Fruit fly (Drosophila melanogaster) whole organism, embryonic: ENCODE data around the gene CG7512.

ENCODE experiments used
- Atf3 ChIP-seq: fragments of 200-800 bp; sonication (Bioruptor generic); optimal IDR thresholded peaks from 3 replicates; lab custom pipeline; 2016; ENCODE audit warnings: missing biosample characterization, missing genetic modification characterization
- Atf6 ChIP-seq: fragments of 200-800 bp; sonication (Bioruptor generic); IDR thresholded peaks from 2 replicates; pipeline ENCODE4 v1.3.6; 2022; ENCODE audit warnings: missing biosample characterization, missing genetic modification characterization
- Bgb ChIP-seq: fragments of 200-800 bp; sonication (Bioruptor generic); IDR thresholded peaks from 2 replicates; pipeline ENCODE4 v1.3.6; 2022; ENCODE audit warnings: missing biosample characterization, missing genetic modification characterization; ENCODE audit not compliant: partially characterized antibody
- CG10209 ChIP-seq: fragments of 200-800 bp; sonication (Bioruptor generic); optimal IDR thresholded peaks from 3 replicates; lab custom pipeline; 2017; ENCODE audit warnings: missing biosample characterization, mild to moderate bottlenecking, missing genetic modification characterization, missing genetic modification reagents
- CG12236 ChIP-seq: fragments of 200-800 bp; sonication (Bioruptor generic); optimal IDR thresholded peaks from 2 replicates; lab custom pipeline; 2016; ENCODE audit warnings: missing biosample characterization, missing genetic modification characterization
- CG12942 ChIP-seq: fragments of 200-800 bp; sonication (Bioruptor generic); optimal IDR thresholded peaks from 3 replicates; lab custom pipeline; 2016; ENCODE audit warnings: missing biosample characterization, missing genetic modification characterization
- CG14860 ChIP-seq: fragments of 200-800 bp; sonication (Bioruptor generic); IDR thresholded peaks from 3 replicates; pipeline ENCODE4 v1.3.6; 2022; ENCODE audit warnings: missing biosample characterization, missing genetic modification characterization; ENCODE audit not compliant: partially characterized antibody
- CG18262 ChIP-seq: fragments of 200-800 bp; optimal IDR thresholded peaks from 3 replicates; lab custom pipeline; 2019; ENCODE audit warnings: missing biosample characterization, mild to moderate bottlenecking, missing genetic modification characterization, moderate library complexity
- CG18476 ChIP-seq: fragments of 200-800 bp; sonication (Bioruptor generic); optimal IDR thresholded peaks from 2 replicates; lab custom pipeline; 2016; ENCODE audit warnings: missing biosample characterization, mild to moderate bottlenecking, missing genetic modification characterization
- CG30020 ChIP-seq: fragments of 200-800 bp; optimal IDR thresholded peaks from 2 replicates; lab custom pipeline; 2019; ENCODE audit warnings: missing biosample characterization, mild to moderate bottlenecking, missing genetic modification characterization, moderate library complexity
- CG3838 ChIP-seq: fragments of 200-800 bp; sonication (Bioruptor generic); optimal IDR thresholded peaks from 3 replicates; lab custom pipeline; 2016; ENCODE audit warnings: missing biosample characterization, missing genetic modification characterization
- CG43689 ChIP-seq: fragments of 200-800 bp; sonication (Bioruptor generic); IDR thresholded peaks from 2 replicates; pipeline ENCODE4 v1.3.6; 2022; ENCODE audit warnings: missing biosample characterization, missing genetic modification characterization
- CG4730 ChIP-seq: fragments of 200-800 bp; sonication (Bioruptor generic); IDR thresholded peaks from 2 replicates; pipeline ENCODE4 v1.3.6; 2022; ENCODE audit warnings: missing biosample characterization, missing genetic modification characterization
- CG4820 ChIP-seq: fragments of 200-800 bp; sonication (Bioruptor generic); optimal IDR thresholded peaks from 3 replicates; lab custom pipeline; 2016; ENCODE audit warnings: missing biosample characterization, missing genetic modification characterization
- CG6654 ChIP-seq: fragments of 200-800 bp; sonication (Bioruptor generic); optimal IDR thresholded peaks from 2 replicates; lab custom pipeline; 2017; ENCODE audit warnings: missing biosample characterization, mild to moderate bottlenecking, missing genetic modification characterization
- CG6689 ChIP-seq: fragments of 200-800 bp; sonication (Bioruptor generic); IDR thresholded peaks from 2 replicates; pipeline ENCODE4 v1.3.6; 2022; ENCODE audit warnings: missing biosample characterization, missing genetic modification characterization
- CG6791 ChIP-seq: fragments of 200-800 bp; sonication (Bioruptor generic); IDR thresholded peaks from 3 replicates; pipeline ENCODE4 v1.3.6; 2022; ENCODE audit warnings: missing biosample characterization, missing genetic modification characterization; ENCODE audit not compliant: partially characterized antibody
- CG6813 ChIP-seq: fragments of 200-800 bp; sonication (Bioruptor generic); optimal IDR thresholded peaks from 2 replicates; lab custom pipeline; 2017; ENCODE audit warnings: missing biosample characterization, missing genetic modification characterization, mild to moderate bottlenecking, moderate library complexity, missing genetic modification reagents
- CG7372 ChIP-seq: fragments of 200-800 bp; sonication (Bioruptor generic); IDR thresholded peaks from 2 replicates; pipeline ENCODE4 v1.3.6; 2022; ENCODE audit warnings: missing biosample characterization, missing genetic modification characterization
- CG7745 ChIP-seq: fragments of 200-800 bp; sonication (Bioruptor generic); optimal IDR thresholded peaks from 2 replicates; lab custom pipeline; 2018; ENCODE audit warnings: missing biosample characterization, mild to moderate bottlenecking, missing genetic modification characterization, moderate library complexity
- CG8478 ChIP-seq: fragments of >200 bp; optimal IDR thresholded peaks from 2 replicates; lab custom pipeline; 2018
- CG8765 ChIP-seq: fragments of 200-800 bp; sonication (Bioruptor generic); IDR thresholded peaks from 2 replicates; pipeline ENCODE4 v1.3.6; 2022; ENCODE audit warnings: missing biosample characterization, missing genetic modification characterization
- Dek ChIP-seq: fragments of 200-800 bp; sonication (Bioruptor generic); optimal IDR thresholded peaks from 3 replicates; lab custom pipeline; 2019; ENCODE audit warnings: missing biosample characterization, mild to moderate bottlenecking, missing genetic modification characterization, moderate library complexity
- Jarid2 ChIP-seq: fragments of 200-800 bp; sonication (Bioruptor generic); optimal IDR thresholded peaks from 3 replicates; lab custom pipeline; 2017; ENCODE audit warnings: mild to moderate bottlenecking, missing biosample characterization, missing genetic modification reagents, missing genetic modification characterization
- Lhr ChIP-seq: fragments of 200-800 bp; sonication (Bioruptor generic); optimal IDR thresholded peaks from 3 replicates; lab custom pipeline; 2017; ENCODE audit warnings: mild to moderate bottlenecking, missing biosample characterization, missing genetic modification reagents, missing genetic modification characterization
- Nf-YC ChIP-seq: fragments of 200-800 bp; optimal IDR thresholded peaks from 3 replicates; lab custom pipeline; 2019; ENCODE audit warnings: missing biosample characterization, mild to moderate bottlenecking, missing genetic modification characterization, moderate library complexity
- PHDP ChIP-seq: fragments of 200-800 bp; sonication (Bioruptor generic); optimal IDR thresholded peaks from 3 replicates; lab custom pipeline; 2018; ENCODE audit warnings: missing biosample characterization, mild to moderate bottlenecking, missing genetic modification characterization, moderate library complexity
- Ravus ChIP-seq: fragments of 200-800 bp; sonication (Bioruptor generic); IDR thresholded peaks from 2 replicates; pipeline ENCODE4 v1.3.6; 2022; ENCODE audit warnings: missing biosample characterization, missing genetic modification characterization
- Six4 ChIP-seq: fragments of 200-800 bp; sonication (Bioruptor generic); optimal IDR thresholded peaks from 2 replicates; lab custom pipeline; 2016; ENCODE audit warnings: missing biosample characterization, missing genetic modification characterization
- Tbp ChIP-seq: fragments of >200 bp; optimal IDR thresholded peaks from 2 replicates; lab custom pipeline; 2018; ENCODE audit warnings: missing biosample characterization, missing genetic modification characterization
- ac ChIP-seq: fragments of 200-800 bp; sonication (Bioruptor generic); optimal IDR thresholded peaks from 3 replicates; lab custom pipeline; 2017; ENCODE audit warnings: missing biosample characterization, mild to moderate bottlenecking, missing genetic modification characterization
- al ChIP-seq: fragments of 200-800 bp; sonication (Bioruptor generic); IDR thresholded peaks from 2 replicates; pipeline ENCODE4 v1.3.6; 2022; ENCODE audit warnings: missing biosample characterization, missing genetic modification characterization
- ara ChIP-seq: fragments of 200-800 bp; sonication (Bioruptor generic); IDR thresholded peaks from 2 replicates; pipeline ENCODE4 v1.3.6; 2022; ENCODE audit warnings: missing biosample characterization, missing genetic modification characterization
- bbx ChIP-seq: fragments of 200-800 bp; sonication (Bioruptor generic); IDR thresholded peaks from 2 replicates; pipeline ENCODE4 v1.3.6; 2022; ENCODE audit warnings: missing biosample characterization, missing genetic modification characterization; ENCODE audit not compliant: partially characterized antibody
- cato ChIP-seq: fragments of 200-800 bp; sonication (Bioruptor generic); optimal IDR thresholded peaks from 2 replicates; lab custom pipeline; 2016; ENCODE audit warnings: missing biosample characterization, missing genetic modification characterization, borderline replicate concordance
- eve ChIP-seq, 2 experiments: fragments of >200 bp; optimal IDR thresholded peaks; 2 replicates each; lab custom pipeline; 2017; ENCODE audit warnings: missing biosample characterization in 2 of 2, missing genetic modification characterization in 2 of 2
- fru ChIP-seq: fragments of >200 bp; optimal IDR thresholded peaks from 2 replicates; lab custom pipeline; 2017
- gcm ChIP-seq: fragments of 200-800 bp; sonication (Bioruptor generic); optimal IDR thresholded peaks from 2 replicates; lab custom pipeline; 2019; ENCODE audit warnings: missing biosample characterization, mild to moderate bottlenecking, missing genetic modification characterization, moderate library complexity
- gem ChIP-seq: fragments of 200-800 bp; sonication (Bioruptor generic); optimal IDR thresholded peaks from 2 replicates; lab custom pipeline; 2019; ENCODE audit warnings: missing biosample characterization, mild to moderate bottlenecking, missing genetic modification characterization, moderate library complexity
- kni ChIP-seq: fragments of 200-800 bp; sonication (Bioruptor generic); optimal IDR thresholded peaks from 3 replicates; lab custom pipeline; 2017; ENCODE audit warnings: mild to moderate bottlenecking, missing biosample characterization, missing genetic modification reagents, missing genetic modification characterization
- lab ChIP-seq: fragments of 200-800 bp; sonication (Bioruptor generic); optimal IDR thresholded peaks from 3 replicates; lab custom pipeline; 2017; ENCODE audit warnings: missing biosample characterization, missing genetic modification characterization, mild to moderate bottlenecking, moderate library complexity, missing genetic modification reagents
- nerfin-1 ChIP-seq: fragments of 200-800 bp; sonication (Bioruptor generic); optimal IDR thresholded peaks from 3 replicates; lab custom pipeline; 2019; ENCODE audit warnings: missing biosample characterization, mild to moderate bottlenecking, missing genetic modification characterization, moderate library complexity
- nerfin-2 ChIP-seq: fragments of 200-800 bp; sonication (Bioruptor generic); IDR thresholded peaks from 2 replicates; pipeline ENCODE4 v1.3.6; 2022; ENCODE audit warnings: missing biosample characterization, missing genetic modification characterization; ENCODE audit not compliant: partially characterized antibody
- org-1 ChIP-seq: fragments of 200-800 bp; sonication (Bioruptor generic); optimal IDR thresholded peaks from 2 replicates; lab custom pipeline; 2017; ENCODE audit warnings: missing biosample characterization, missing genetic modification characterization
- rib ChIP-seq: fragments of 200-800 bp; sonication (Bioruptor generic); IDR thresholded peaks from 2 replicates; pipeline ENCODE4 v1.3.6; 2022; ENCODE audit warnings: missing biosample characterization, missing genetic modification characterization
- run ChIP-seq: fragments of 200-800 bp; sonication (Bioruptor generic); optimal IDR thresholded peaks from 3 replicates; lab custom pipeline; 2018; ENCODE audit warnings: missing biosample characterization, mild to moderate bottlenecking, missing genetic modification characterization
- schlank ChIP-seq: fragments of 200-800 bp; sonication (Bioruptor generic); optimal IDR thresholded peaks from 2 replicates; lab custom pipeline; 2018; ENCODE audit warnings: missing biosample characterization, mild to moderate bottlenecking, missing genetic modification characterization
- shn ChIP-seq: fragments of 200-800 bp; sonication (Bioruptor generic); optimal IDR thresholded peaks from 3 replicates; lab custom pipeline; 2016; ENCODE audit warnings: missing biosample characterization, missing genetic modification characterization
- sim ChIP-seq: fragments of 200-800 bp; sonication (Bioruptor generic); IDR thresholded peaks from 2 replicates; pipeline ENCODE4 v1.3.6; 2022; ENCODE audit warnings: missing biosample characterization, missing genetic modification characterization
- sna ChIP-seq: fragments of 200-800 bp; sonication (Bioruptor generic); IDR thresholded peaks from 2 replicates; pipeline ENCODE4 v1.3.6; 2022; ENCODE audit warnings: missing biosample characterization, missing genetic modification characterization; ENCODE audit not compliant: partially characterized antibody

Gene CG7512

dm6 chr3L:11552996-11553671, 39.6 kb downstream of the CG7512 start (continued):
- TF ChIP-seq nerfin-1 (peak; percentile 69), eve (GFP tag; optimal IDR thresholded peaks at IDR 0.05; lab: Kevin White, UChicago) (no peak), CG6654 (no peak), Ravus (GFP tag; lab: Robert Waterston, UW) (no peak), Tbp (GFP tag; lab: Kevin White, UChicago) (peak; percentile 18), CG18476 (no peak), schlank (tag; lab: Kevin White, UChicago) (no peak), sim (GFP tag; lab: Robert Waterston, UW) (no peak), CG6791 (peak; percentile 49; the same call in 2 of the 3 replicates), CG3838 (GFP tag; lab: Kevin White, UChicago) (peak; percentile 71), PHDP (no peak), kni (GFP tag; lab: Kevin White, UChicago) (peak; percentile 97), CG6813 (GFP tag; lab: Kevin White, UChicago) (peak; percentile 4), Lhr (GFP tag; lab: Kevin White, UChicago) (no peak), CG18262 (tag; lab: Kevin White, UChicago) (peak; percentile 36), Bgb (GFP tag; lab: Robert Waterston, UW) (peak; percentile 43; the same call in 1 of the 2 replicates), CG43689 (GFP tag; lab: Robert Waterston, UW) (no peak), org-1 (peak; percentile 17), sna (GFP tag; lab: Robert Waterston, UW) (peak; percentile 82), CG8478 (lab: Kevin White, UChicago) (peak; percentile 93), ac (GFP tag; lab: Kevin White, UChicago) (no peak), shn (GFP tag; lab: Kevin White, UChicago) (no peak), CG4820 (no peak), fru (no peak), CG7372 (GFP tag; lab: Robert Waterston, UW) (no peak), CG14860 (GFP tag; lab: Robert Waterston, UW) (no peak), gcm (GFP tag; lab: Kevin White, UChicago) (peak; percentile 56), CG10209 (GFP tag; lab: Kevin White, UChicago) (no peak), nerfin-2 (GFP tag; lab: Robert Waterston, UW) (no peak), CG30020 (tag; lab: Kevin White, UChicago) (no peak), CG4730 (GFP tag; lab: Robert Waterston, UW) (no peak), rib (GFP tag; lab: Robert Waterston, UW) (peak; percentile 82), bbx (peak; percentile 52; the same call in 1 of the 2 replicates), CG7745 (tag; lab: Kevin White, UChicago) (no peak), CG6689 (GFP tag; lab: Robert Waterston, UW) (0 out of 2 replicates have a peak, but pooled peaks have one; percentile 34), lab (GFP tag; lab: Kevin White, UChicago) (peak; percentile 40), CG12236 (GFP tag; lab: Kevin White, UChicago) (no peak), gem (tag; lab: Kevin White, UChicago) (no peak), CG12942 (GFP tag; lab: Kevin White, UChicago) (no peak), ara (GFP tag; lab: Robert Waterston, UW) (no peak), cato (no peak), run (tag; lab: Kevin White, UChicago) (peak; percentile 5), Jarid2 (GFP tag; lab: Kevin White, UChicago) (peak; percentile 96), al (GFP tag; lab: Robert Waterston, UW) (no peak), Atf6 (GFP tag; lab: Robert Waterston, UW) (0 out of 2 replicates have a peak, but pooled peaks have one; percentile 48), Nf-YC (tag; lab: Kevin White, UChicago) (peak; percentile 58), Atf3 (GFP tag; lab: Kevin White, UChicago) (no peak), Dek (tag; lab: Kevin White, UChicago) (peak; percentile 21), CG8765 (GFP tag; lab: Robert Waterston, UW) (peak; percentile 61; the same call in 1 of the 2 replicates), Six4 (GFP tag; lab: Kevin White, UChicago) (no peak)
